Worm (Caenorhabditis elegans) whole organism, L4 larva: Measurements from ENCODE around the gene mrps-33.

Experiments used
- F26F4.8 ChIP-seq: fragments of 200-800 bp; sonication (Bioruptor generic); conservative IDR thresholded peaks from 2 replicates; pipeline ENCODE4 v1.3.6; 2022; ENCODE audit warnings: missing genetic modification characterization, missing compliant biosample characterization
- F49E8.2 ChIP-seq: sonication (generic microtip); optimal IDR thresholded peaks from 2 replicates; lab custom pipeline; 2016; ENCODE audit warnings: missing compliant biosample characterization, mild to moderate bottlenecking, missing genetic modification characterization, borderline replicate concordance
- T26A8.4 ChIP-seq: fragments of 200-800 bp; sonication (Bioruptor generic); IDR thresholded peaks from 2 replicates; pipeline ENCODE4 v1.3.6; 2022; ENCODE audit warnings: missing genetic modification characterization, missing compliant biosample characterization
- Y48G9A.11 ChIP-seq: fragments of 200-800 bp; sonication (Bioruptor generic); IDR thresholded peaks from 2 replicates; pipeline ENCODE4 v1.3.6; 2022; ENCODE audit warnings: missing genetic modification reagents, missing genetic modification characterization, missing compliant biosample characterization
- Y5F2A.4 ChIP-seq: fragments of 200-800 bp; sonication (Bioruptor generic); optimal IDR thresholded peaks from 2 replicates; lab custom pipeline; 2018; ENCODE audit warnings: mild to moderate bottlenecking, missing genetic modification characterization, missing compliant biosample characterization
- aha-1 ChIP-seq: fragments of 150-350 bp; peaks from one replicate; lab custom pipeline; 2014; ENCODE audit warnings: missing biosample characterization, missing genetic modification characterization
- aly-2 ChIP-seq: sonication (generic microtip); optimal IDR thresholded peaks from 2 replicates; lab custom pipeline; 2018; ENCODE audit warnings: missing biosample characterization, missing genetic modification characterization
- attf-4 ChIP-seq: sonication (generic microtip); optimal IDR thresholded peaks from 3 replicates; lab custom pipeline; 2017; ENCODE audit warnings: missing biosample characterization, missing genetic modification characterization
- ceh-20 ChIP-seq: fragments of 200-800 bp; sonication (Bioruptor generic); IDR thresholded peaks from 2 replicates; pipeline ENCODE4 v1.3.6; 2022; ENCODE audit warnings: missing genetic modification reagents, missing genetic modification characterization, missing compliant biosample characterization
- ceh-28 ChIP-seq: fragments of 150-350 bp; optimal IDR thresholded peaks from 2 replicates; lab custom pipeline; 2014; ENCODE audit warnings: missing biosample characterization, missing genetic modification reagents, missing genetic modification characterization
- daf-19 ChIP-seq: fragments of 200-800 bp; sonication (Bioruptor generic); conservative IDR thresholded peaks from 2 replicates; pipeline ENCODE4 v1.3.6; 2022; ENCODE audit warnings: missing genetic modification characterization, missing compliant biosample characterization
- daf-8 ChIP-seq: fragments of 200-800 bp; sonication (Bioruptor generic); IDR thresholded peaks from 2 replicates; pipeline ENCODE4 v1.3.6; 2022; ENCODE audit warnings: missing genetic modification characterization, missing compliant biosample characterization
- dmd-6 ChIP-seq: fragments of 200-800 bp; sonication (Bioruptor generic); IDR thresholded peaks from 2 replicates; pipeline ENCODE4 v1.3.6; 2022; ENCODE audit warnings: missing genetic modification reagents, missing genetic modification characterization, missing compliant biosample characterization
- dmd-8 ChIP-seq: fragments of 200-800 bp; sonication (Bioruptor generic); IDR thresholded peaks from 2 replicates; pipeline ENCODE4 v1.3.6; 2022; ENCODE audit warnings: missing genetic modification characterization, missing compliant biosample characterization
- duxl-1 ChIP-seq: sonication (generic microtip); optimal IDR thresholded peaks from 2 replicates; lab custom pipeline; 2016; ENCODE audit warnings: mild to moderate bottlenecking, missing genetic modification characterization, moderate library complexity, missing compliant biosample characterization; ENCODE audit not compliant: poor library complexity
- dve-1 ChIP-seq: sonication (generic microtip); optimal IDR thresholded peaks from 2 replicates; lab custom pipeline; 2017; ENCODE audit warnings: antibody characterized with exemption, mild to moderate bottlenecking, missing genetic modification characterization, missing compliant biosample characterization; ENCODE audit not compliant: insufficient read depth
- egl-43 ChIP-seq: fragments of 200-800 bp; sonication (Bioruptor generic); IDR thresholded peaks from 2 replicates; pipeline ENCODE4 v1.3.6; 2022; ENCODE audit warnings: missing genetic modification reagents, missing genetic modification characterization, missing compliant biosample characterization
- fkh-10 ChIP-seq: fragments of 150-350 bp; optimal IDR thresholded peaks from 2 replicates; lab custom pipeline; 2014; ENCODE audit warnings: missing biosample characterization, missing genetic modification reagents, missing genetic modification characterization
- gei-8 ChIP-seq: fragments of 200-800 bp; sonication (Bioruptor generic); optimal IDR thresholded peaks from 2 replicates; lab custom pipeline; 2018; ENCODE audit warnings: mild to moderate bottlenecking, missing genetic modification characterization, missing compliant biosample characterization
- hlh-11 ChIP-seq: fragments of 200-800 bp; sonication (Bioruptor generic); optimal IDR thresholded peaks from 2 replicates; lab custom pipeline; 2018; ENCODE audit warnings: mild to moderate bottlenecking, missing genetic modification characterization, missing compliant biosample characterization
- hlh-30 ChIP-seq: sonication (generic microtip); optimal IDR thresholded peaks from 2 replicates; lab custom pipeline; 2017; ENCODE audit warnings: antibody characterized with exemption, mild to moderate bottlenecking, missing genetic modification characterization, missing compliant biosample characterization; ENCODE audit not compliant: insufficient read depth
- lin-13 ChIP-seq: fragments of 150-350 bp; optimal IDR thresholded peaks from 2 replicates; lab custom pipeline; 2014; ENCODE audit warnings: missing biosample characterization, missing genetic modification reagents, missing genetic modification characterization
- lin-15B ChIP-seq: fragments of 150-350 bp; sonication (generic microtip); optimal IDR thresholded peaks from 3 replicates; lab custom pipeline; 2014; ENCODE audit warnings: missing biosample characterization, missing genetic modification characterization
- lin-39 ChIP-seq: fragments of 150-350 bp; optimal IDR thresholded peaks from 2 replicates; lab custom pipeline; 2014; ENCODE audit warnings: missing biosample characterization, missing genetic modification reagents, missing genetic modification characterization
- lsy-2 ChIP-seq, 2 experiments: fragments of 150-350 bp in 1 of 2; sonication (generic microtip) in 1 of 2; optimal IDR thresholded peaks; 2 replicates each; lab custom pipeline; 2014 to 2017; ENCODE audit warnings: missing biosample characterization in 2 of 2, missing genetic modification characterization in 2 of 2
- nhr-10 ChIP-seq: fragments of 150-350 bp; optimal IDR thresholded peaks from 2 replicates; lab custom pipeline; 2014; ENCODE audit warnings: missing biosample characterization, missing genetic modification characterization
- nhr-28 ChIP-seq: fragments of 150-350 bp; optimal IDR thresholded peaks from 2 replicates; lab custom pipeline; 2014; ENCODE audit warnings: missing biosample characterization, missing genetic modification characterization
- nhr-6 ChIP-seq: fragments of 150-350 bp; optimal IDR thresholded peaks from 2 replicates; lab custom pipeline; 2014; ENCODE audit warnings: missing biosample characterization, missing genetic modification characterization
- nhr-77 ChIP-seq: fragments of 150-350 bp; optimal IDR thresholded peaks from 2 replicates; lab custom pipeline; 2014; ENCODE audit warnings: missing biosample characterization, missing genetic modification characterization
- pqm-1 ChIP-seq: sonication (generic microtip); optimal IDR thresholded peaks from 2 replicates; lab custom pipeline; 2017; ENCODE audit warnings: missing biosample characterization, missing genetic modification characterization
- rbr-2 ChIP-seq: sonication (generic microtip); optimal IDR thresholded peaks from 2 replicates; lab custom pipeline; 2016; ENCODE audit warnings: missing genotype, missing genetic modification characterization, missing compliant biosample characterization
- saeg-2 ChIP-seq: fragments of 200-800 bp; sonication (Bioruptor generic); IDR thresholded peaks from 2 replicates; pipeline ENCODE4 v1.3.6; 2022; ENCODE audit warnings: missing genetic modification reagents, missing genetic modification characterization, missing compliant biosample characterization
- skn-1 ChIP-seq: fragments of 150-350 bp; optimal IDR thresholded peaks from 2 replicates; lab custom pipeline; 2014; ENCODE audit warnings: missing biosample characterization, missing genetic modification characterization
- snpc-1.2 ChIP-seq: fragments of 200-800 bp; sonication (Bioruptor generic); IDR thresholded peaks from 2 replicates; pipeline ENCODE4 v1.3.6; 2022; ENCODE audit warnings: missing genetic modification reagents, missing genetic modification characterization, missing compliant biosample characterization
- snpc-4 ChIP-seq: fragments of 150-350 bp; optimal IDR thresholded peaks from 2 replicates; lab custom pipeline; 2014; ENCODE audit warnings: missing biosample characterization, missing genetic modification characterization
- spr-3 ChIP-seq: fragments of 200-800 bp; sonication (Bioruptor generic); optimal IDR thresholded peaks from 2 replicates; lab custom pipeline; 2018; ENCODE audit warnings: mild to moderate bottlenecking, missing genetic modification characterization, missing compliant biosample characterization
- unc-130 ChIP-seq: sonication (generic microtip); optimal IDR thresholded peaks from 2 replicates; lab custom pipeline; 2016; ENCODE audit warnings: missing genetic modification reagents, missing genetic modification characterization, missing compliant biosample characterization
- zfp-3 ChIP-seq: fragments of 200-800 bp; sonication (Bioruptor generic); conservative IDR thresholded peaks from 2 replicates; pipeline ENCODE4 v1.3.6; 2022; ENCODE audit warnings: missing genetic modification reagents, missing genetic modification characterization, missing compliant biosample characterization
- zip-11 ChIP-seq: fragments of 200-800 bp; sonication (Bioruptor generic); IDR thresholded peaks from 2 replicates; pipeline ENCODE4 v1.3.6; 2022; ENCODE audit warnings: missing genetic modification characterization, missing compliant biosample characterization
- zip-2 ChIP-seq: fragments of 150-350 bp; optimal IDR thresholded peaks from 2 replicates; lab custom pipeline; 2014; ENCODE audit warnings: missing biosample characterization, missing genetic modification characterization
- ztf-11 ChIP-seq: fragments of 150-350 bp; optimal IDR thresholded peaks from 2 replicates; lab custom pipeline; 2014; ENCODE audit warnings: missing biosample characterization, missing genetic modification characterization
- ztf-7 ChIP-seq: fragments of 150-350 bp; optimal IDR thresholded peaks from 2 replicates; lab custom pipeline; 2014; ENCODE audit warnings: missing biosample characterization, missing genetic modification characterization

The mrps-33 gene

DNA sequence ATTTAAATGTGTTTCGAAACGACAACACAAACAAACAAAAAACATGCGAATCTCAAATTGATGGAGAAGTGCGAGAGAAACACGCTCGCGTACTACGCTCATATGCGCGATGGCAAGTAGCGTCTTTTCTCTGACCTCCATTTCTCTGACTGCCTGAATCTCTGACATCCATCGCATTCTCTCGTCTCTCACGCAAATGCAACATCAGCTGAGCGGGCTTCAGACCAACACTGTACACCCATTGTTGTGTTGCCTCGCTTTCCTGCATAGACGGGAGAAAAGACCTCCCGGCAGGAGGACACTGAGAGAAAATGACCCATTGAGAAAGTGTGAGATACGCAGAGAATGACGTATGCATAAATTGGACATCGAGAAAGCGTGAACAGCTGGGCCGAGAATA lies 42.3 kb upstream of the mrps-33 start (continued):
- peak; percentile 98 for TF ChIP-seq hlh-11 (tag; lab: Kevin White, UChicago)

DNA sequence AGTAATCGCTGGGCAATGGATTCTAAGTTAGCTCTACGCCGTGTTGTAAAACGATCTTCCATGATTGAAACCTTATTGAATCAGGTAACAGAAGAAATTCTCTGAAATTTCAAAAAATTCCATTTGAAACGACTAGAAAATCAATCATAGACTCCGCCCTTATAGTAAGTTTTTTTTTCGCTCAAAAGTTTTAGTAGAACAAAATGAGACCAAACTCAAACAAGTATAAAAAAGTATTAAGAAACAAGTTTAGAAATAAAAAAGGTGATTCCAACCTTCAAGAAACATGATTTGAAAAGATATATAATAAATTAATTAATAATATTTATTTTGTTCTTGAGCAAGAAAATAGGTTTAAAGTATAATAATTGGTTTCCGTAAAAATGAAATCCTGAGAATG lies 38.2 kb upstream of the mrps-33 start, which contains the start of gene C33D9.6:
TSS of gene C33D9.6 (minus strand) at position 101 of the 400 bp plus-strand sequence.
- TF ChIP-seq aha-1 (tag; lab: Kevin White, UChicago) (peak; percentile 50), lin-39 (tag; lab: Kevin White, UChicago) (no peak), zip-2 (tag; lab: Kevin White, UChicago) (no peak), lin-13 (GFP tag; lab: Kevin White, UChicago) (no peak)

DNA sequence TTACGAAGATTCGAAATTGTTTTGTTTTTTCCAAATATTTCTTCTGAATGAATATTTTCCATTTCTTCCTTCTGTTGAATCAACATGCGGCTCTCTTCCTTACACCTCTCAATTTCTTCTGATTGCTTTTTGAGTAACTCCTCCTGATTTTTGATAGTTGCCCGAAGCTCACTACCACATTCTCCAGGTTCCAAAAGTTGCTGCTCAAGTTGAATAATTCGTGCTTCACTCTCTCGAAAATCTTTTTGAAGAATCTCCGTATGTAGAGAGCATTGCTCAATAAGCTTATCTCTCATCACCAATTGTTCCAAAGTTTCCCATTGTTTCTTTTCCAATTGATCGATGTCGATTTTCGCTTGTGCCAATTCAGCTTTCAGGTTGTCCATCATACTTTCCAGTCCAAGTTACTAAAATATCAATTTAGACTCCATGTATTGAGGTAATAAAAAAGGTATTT lies 33.0 kb upstream of the mrps-33 start, which contains the start of gene F20C5.6:
TSS of gene F20C5.6 (minus strand) at position 407 of the 457 bp plus-strand sequence.
- TF ChIP-seq T26A8.4 (GFP tag; lab: Robert Waterston, UW), result no peak
- no peak for TF ChIP-seq lsy-2 (tag; optimal IDR thresholded peaks at IDR 0.05; lab: Kevin White, UChicago)
- no peak for TF ChIP-seq dve-1 (tag; lab: Kevin White, UChicago)
- TF ChIP-seq daf-8 (GFP tag; lab: Robert Waterston, UW), result no peak
- TF ChIP-seq ztf-11 (tag; lab: Kevin White, UChicago), result no peak
- no peak for TF ChIP-seq dmd-6 (GFP tag; lab: Robert Waterston, UW)
- no peak for TF ChIP-seq lin-15B (tag; lab: Kevin White, UChicago)
- TF ChIP-seq attf-4 (tag; lab: Kevin White, UChicago), result no peak
- TF ChIP-seq ceh-20 (GFP tag; lab: Robert Waterston, UW), result no peak
- no peak for TF ChIP-seq pqm-1 (tag; lab: Kevin White, UChicago)
- no peak for TF ChIP-seq zip-2 (tag; lab: Kevin White, UChicago)
- no peak for TF ChIP-seq egl-43
- no peak for TF ChIP-seq gei-8 (GFP tag; lab: Kevin White, UChicago)
- no peak for TF ChIP-seq aly-2 (tag; lab: Kevin White, UChicago)
- no peak for TF ChIP-seq Y5F2A.4 (GFP tag; lab: Kevin White, UChicago)
- TF ChIP-seq skn-1 (tag; lab: Kevin White, UChicago), result no peak

DNA sequence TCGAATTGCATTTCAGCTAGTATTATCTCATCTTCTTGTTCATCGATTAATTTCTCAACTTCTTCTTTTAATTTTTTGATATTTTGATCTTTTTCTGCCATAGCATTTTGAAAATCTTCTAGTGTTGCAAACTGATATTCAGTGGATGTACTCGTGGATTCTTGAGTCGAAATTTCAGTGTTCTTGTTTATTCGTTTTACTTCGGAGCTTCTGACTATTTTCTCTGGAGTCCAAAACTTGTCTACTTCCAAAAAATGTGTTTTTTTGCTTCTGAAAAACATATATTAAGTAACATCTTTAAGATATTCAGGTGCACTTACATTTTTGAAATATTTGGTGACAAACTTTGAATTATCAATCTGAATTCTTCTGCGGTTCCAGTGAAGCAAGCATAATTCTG lies 29.7 kb upstream of the mrps-33 start, which contains the start of gene F20C5.5:
TSS of gene F20C5.5 (minus strand) at position 101 of the 400 bp plus-strand sequence.
- TF ChIP-seq aha-1 (tag; lab: Kevin White, UChicago) (peak; percentile 39), F49E8.2 (tag; lab: Kevin White, UChicago) (no peak)

DNA sequence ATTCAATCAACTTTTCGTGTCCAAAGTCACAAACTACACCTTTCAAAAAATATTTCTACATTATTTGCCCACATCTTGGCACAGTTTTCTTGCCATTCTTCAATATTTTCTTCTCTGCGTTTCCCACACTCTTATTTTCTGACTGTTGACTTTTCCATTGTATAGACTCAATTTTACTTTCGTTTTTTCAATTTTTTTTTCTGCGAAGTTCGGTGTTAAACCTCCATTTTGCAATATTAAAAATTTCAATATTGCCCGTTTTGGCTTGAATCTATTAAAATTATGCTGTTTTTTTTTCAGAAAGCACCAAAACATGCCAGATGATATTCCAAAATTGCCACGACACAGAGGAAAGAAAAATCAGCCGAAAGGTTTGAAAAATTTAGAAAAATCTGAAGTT lies 24.7 kb upstream of the mrps-33 start, which contains the start of gene cdc-50.B:
TSS of gene cdc-50.B (plus strand) at position 301 of the 400 bp plus-strand sequence.
- TF ChIP-seq ztf-7 (tag; lab: Kevin White, UChicago) (no peak), attf-4 (tag; lab: Kevin White, UChicago) (no peak), pqm-1 (tag; lab: Kevin White, UChicago) (no peak), nhr-6 (tag; lab: Kevin White, UChicago) (no peak), skn-1 (tag; lab: Kevin White, UChicago) (no peak), Y48G9A.11 (no peak), duxl-1 (tag; lab: Kevin White, UChicago) (no peak), nhr-10 (no peak), nhr-28 (tag; lab: Kevin White, UChicago) (peak; percentile 27)

DNA sequence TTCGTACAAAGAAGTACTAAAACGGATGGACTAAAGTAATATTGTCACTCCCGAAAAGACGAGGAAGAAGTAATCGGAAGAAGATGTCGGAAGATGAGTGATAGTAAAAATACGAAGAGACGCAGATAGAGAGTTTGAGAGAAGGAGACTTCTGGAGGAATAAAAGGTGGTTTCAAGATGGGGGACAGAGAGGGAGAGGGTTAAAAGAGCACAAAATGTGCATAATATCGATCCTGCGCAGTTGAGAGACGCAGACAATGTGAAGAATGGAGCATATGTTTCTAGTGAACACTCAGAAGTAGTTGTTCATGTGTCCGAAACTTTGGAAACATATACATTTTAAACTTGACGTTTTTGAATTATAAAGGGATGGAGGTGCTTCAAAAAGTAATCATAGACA lies 22.6 kb upstream of the mrps-33 start:
- no peak for TF ChIP-seq ztf-11 (tag; lab: Kevin White, UChicago)
- TF ChIP-seq unc-130 (GFP tag; lab: Kevin White, UChicago), result no peak
- TF ChIP-seq hlh-30 (tag; lab: Kevin White, UChicago), result peak; percentile 30
- no peak for TF ChIP-seq aly-2 (tag; lab: Kevin White, UChicago)
- TF ChIP-seq lin-13 (GFP tag; lab: Kevin White, UChicago), result no peak
- no peak for TF ChIP-seq snpc-4 (tag; lab: Kevin White, UChicago)
- TF ChIP-seq ceh-28 (tag; lab: Kevin White, UChicago), result peak; percentile 16
- TF ChIP-seq daf-19 (GFP tag; lab: Robert Waterston, UW), result no peak
- TF ChIP-seq zip-11 (GFP tag; lab: Robert Waterston, UW), result no peak
- TF ChIP-seq fkh-10 (GFP tag; lab: Kevin White, UChicago), result peak; percentile 94
- TF ChIP-seq nhr-6 (tag; lab: Kevin White, UChicago), result peak; percentile 13
- no peak for TF ChIP-seq F26F4.8 (GFP tag; lab: Robert Waterston, UW)
- TF ChIP-seq zfp-3, result no peak
- no peak for TF ChIP-seq spr-3 (GFP tag; lab: Kevin White, UChicago)
- peak; percentile 62 for TF ChIP-seq rbr-2 (tag; lab: Kevin White, UChicago)
- TF ChIP-seq nhr-77 (tag; lab: Kevin White, UChicago), result no peak
- no peak for TF ChIP-seq dmd-8 (GFP tag; lab: Robert Waterston, UW)
- no peak for TF ChIP-seq saeg-2
- TF ChIP-seq snpc-1.2 (GFP tag; lab: Robert Waterston, UW), result no peak
